Worm (Caenorhabditis elegans): ENCODE results near the gene Y49G5A.1.

- TF ChIP-seq zag-1 (tag; optimal IDR thresholded peaks at IDR 0.05) (no peak), daf-12 (tag; optimal IDR thresholded peaks at IDR 0.05) (no peak), pqm-1 (tag; optimal IDR thresholded peaks at IDR 0.05) (peak; percentile 41)
These were observed 42.6 kb upstream of the Y49G5A.1 start for ce11 chrV:5329677-5330266.

All from whole organism, L3 larva.